Fruit fly (Drosophila melanogaster) S2 (cell line): Measurements from ENCODE around the gene CG6766.

Source experiments
- CG8478 ChIP-seq: fragments of >200 bp; optimal IDR thresholded peaks from 2 replicates; lab custom pipeline; 2018
- CTCF ChIP-seq, 2 experiments: fragments of >200 bp; optimal IDR thresholded peaks; 2 replicates each; lab custom pipeline; 2018

DNA sequence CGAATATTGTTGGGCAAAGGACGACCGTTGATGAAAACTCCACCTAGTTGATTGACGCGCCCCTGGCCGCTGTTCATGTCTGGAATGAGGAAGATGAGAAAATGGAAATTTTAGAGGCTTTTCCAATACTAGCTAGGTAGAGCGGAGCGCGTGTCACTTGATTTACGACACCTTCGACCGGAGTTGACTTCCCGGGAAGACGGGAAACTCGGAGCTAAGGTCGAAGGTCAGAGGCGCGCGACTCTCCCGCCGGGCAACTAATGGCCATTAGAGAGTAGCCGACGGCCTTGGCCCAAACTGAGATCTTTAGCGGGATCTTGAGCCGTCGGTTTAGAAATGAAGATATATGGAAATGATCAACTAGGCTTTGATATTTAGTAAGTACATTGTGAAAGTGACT lies 44.5 kb upstream of the CG6766 start:
- TF ChIP-seq CTCF (optimal IDR thresholded peaks at IDR 0.05; lab: Kevin White, UChicago) (no peak), CG8478 (lab: Kevin White, UChicago) (no peak)
